Worm (Caenorhabditis elegans) whole organism, L4 larva: Measurements from ENCODE around the gene dap-3.
A peak's percentile ranks its signal among the peaks of the same experiment; 100 is the strongest.

Source experiments
- F10B5.3 ChIP-seq: sonication (generic microtip); optimal IDR thresholded peaks from 2 replicates; lab custom pipeline; 2016; ENCODE audit warnings: mild to moderate bottlenecking, missing genetic modification characterization, missing compliant biosample characterization
- F26F4.8 ChIP-seq: fragments of 200-800 bp; sonication (Bioruptor generic); conservative IDR thresholded peaks from 2 replicates; pipeline ENCODE4 v1.3.6; 2022; ENCODE audit warnings: missing genetic modification characterization, missing compliant biosample characterization
- F37D6.2 ChIP-seq: sonication (generic microtip); optimal IDR thresholded peaks from 2 replicates; lab custom pipeline; 2016; ENCODE audit warnings: mild to moderate bottlenecking, missing genetic modification characterization, missing compliant biosample characterization
- F49E8.2 ChIP-seq: sonication (generic microtip); optimal IDR thresholded peaks from 2 replicates; lab custom pipeline; 2016; ENCODE audit warnings: missing compliant biosample characterization, mild to moderate bottlenecking, missing genetic modification characterization, borderline replicate concordance
- Y105C5A.15 ChIP-seq: fragments of 200-800 bp; sonication (Bioruptor generic); IDR thresholded peaks from 2 replicates; pipeline ENCODE4 v1.3.6; 2022; ENCODE audit warnings: missing genetic modification characterization, missing compliant biosample characterization
- Y5F2A.4 ChIP-seq: fragments of 200-800 bp; sonication (Bioruptor generic); optimal IDR thresholded peaks from 2 replicates; lab custom pipeline; 2018; ENCODE audit warnings: mild to moderate bottlenecking, missing genetic modification characterization, missing compliant biosample characterization
- aha-1 ChIP-seq: fragments of 150-350 bp; peaks from one replicate; lab custom pipeline; 2014; ENCODE audit warnings: missing biosample characterization, missing genetic modification characterization
- ama-1 ChIP-seq: fragments of 150-350 bp; optimal IDR thresholded peaks from 2 replicates; lab custom pipeline; 2014; ENCODE audit warnings: inconsistent platforms, mixed read lengths
- ceh-20 ChIP-seq: fragments of 200-800 bp; sonication (Bioruptor generic); IDR thresholded peaks from 2 replicates; pipeline ENCODE4 v1.3.6; 2022; ENCODE audit warnings: missing genetic modification reagents, missing genetic modification characterization, missing compliant biosample characterization
- ceh-32 ChIP-seq: sonication (generic microtip); optimal IDR thresholded peaks from 2 replicates; lab custom pipeline; 2016; ENCODE audit warnings: mild to moderate bottlenecking, missing genetic modification characterization, missing compliant biosample characterization; ENCODE audit not compliant: poor library complexity
- ctbp-1 ChIP-seq: fragments of 200-800 bp; sonication (Bioruptor generic); IDR thresholded peaks from 2 replicates; pipeline ENCODE4 v1.3.6; 2022; ENCODE audit warnings: missing genetic modification reagents, missing genetic modification characterization, missing compliant biosample characterization
- daf-8 ChIP-seq: fragments of 200-800 bp; sonication (Bioruptor generic); IDR thresholded peaks from 2 replicates; pipeline ENCODE4 v1.3.6; 2022; ENCODE audit warnings: missing genetic modification characterization, missing compliant biosample characterization
- duxl-1 ChIP-seq: sonication (generic microtip); optimal IDR thresholded peaks from 2 replicates; lab custom pipeline; 2016; ENCODE audit warnings: mild to moderate bottlenecking, missing genetic modification characterization, moderate library complexity, missing compliant biosample characterization; ENCODE audit not compliant: poor library complexity
- dve-1 ChIP-seq: sonication (generic microtip); optimal IDR thresholded peaks from 2 replicates; lab custom pipeline; 2017; ENCODE audit warnings: antibody characterized with exemption, mild to moderate bottlenecking, missing genetic modification characterization, missing compliant biosample characterization; ENCODE audit not compliant: insufficient read depth
- egl-43 ChIP-seq: fragments of 200-800 bp; sonication (Bioruptor generic); IDR thresholded peaks from 2 replicates; pipeline ENCODE4 v1.3.6; 2022; ENCODE audit warnings: missing genetic modification reagents, missing genetic modification characterization, missing compliant biosample characterization
- fos-1 ChIP-seq: fragments of 150-350 bp; optimal IDR thresholded peaks from 2 replicates; lab custom pipeline; 2014; ENCODE audit warnings: missing biosample characterization, missing genetic modification characterization
- hlh-30 ChIP-seq: sonication (generic microtip); optimal IDR thresholded peaks from 2 replicates; lab custom pipeline; 2017; ENCODE audit warnings: antibody characterized with exemption, mild to moderate bottlenecking, missing genetic modification characterization, missing compliant biosample characterization; ENCODE audit not compliant: insufficient read depth
- hmg-1.1 ChIP-seq: fragments of 200-800 bp; sonication (Bioruptor generic); IDR thresholded peaks from 2 replicates; pipeline ENCODE4 v1.3.6; 2022; ENCODE audit warnings: missing genetic modification reagents, missing genetic modification characterization, missing compliant biosample characterization
- lin-1 ChIP-seq: fragments of 200-800 bp; sonication (Bioruptor generic); IDR thresholded peaks from 2 replicates; pipeline ENCODE4 v1.3.6; 2022; ENCODE audit warnings: missing genetic modification reagents, missing genetic modification characterization, missing compliant biosample characterization
- lin-13 ChIP-seq: fragments of 150-350 bp; optimal IDR thresholded peaks from 2 replicates; lab custom pipeline; 2014; ENCODE audit warnings: missing biosample characterization, missing genetic modification reagents, missing genetic modification characterization
- madf-5 ChIP-seq, 2 experiments: fragments of 200-800 bp; sonication (Bioruptor generic); IDR thresholded peaks; 2 replicates each; pipeline ENCODE4 v1.3.6; 2022; ENCODE audit warnings: missing compliant biosample characterization in 2 of 2, missing genetic modification characterization in 2 of 2
- madf-9 ChIP-seq: fragments of 200-800 bp; sonication (Bioruptor generic); conservative IDR thresholded peaks from 2 replicates; pipeline ENCODE4 v1.3.6; 2022; ENCODE audit warnings: missing genetic modification reagents, missing genetic modification characterization, missing compliant biosample characterization
- mdl-1 ChIP-seq, 2 experiments: fragments of 150-350 bp in 1 of 2; sonication (generic microtip) in 1 of 2; optimal IDR thresholded peaks; 2 replicates each; lab custom pipeline; 2014 to 2017; ENCODE audit warnings: missing biosample characterization in 2 of 2, missing genetic modification characterization in 2 of 2
- mep-1 ChIP-seq: fragments of 150-350 bp; sonication (generic microtip); optimal IDR thresholded peaks from 3 replicates; lab custom pipeline; 2014; ENCODE audit warnings: missing biosample characterization, missing genetic modification characterization
- mes-2 ChIP-seq: sonication (generic microtip); optimal IDR thresholded peaks from 2 replicates; lab custom pipeline; 2016; ENCODE audit warnings: missing genotype, mild to moderate bottlenecking, missing genetic modification characterization, missing compliant biosample characterization; ENCODE audit not compliant: poor library complexity, severe bottlenecking
- mxl-3 ChIP-seq: fragments of 200-800 bp; sonication (Bioruptor generic); optimal IDR thresholded peaks from 2 replicates; lab custom pipeline; 2018; ENCODE audit warnings: mild to moderate bottlenecking, missing genetic modification characterization, missing compliant biosample characterization
- nhr-102 ChIP-seq: sonication (generic microtip); optimal IDR thresholded peaks from 2 replicates; lab custom pipeline; 2016; ENCODE audit warnings: mild to moderate bottlenecking, missing genetic modification characterization, moderate library complexity, missing compliant biosample characterization
- nhr-11 ChIP-seq: fragments of 150-350 bp; optimal IDR thresholded peaks from 2 replicates; lab custom pipeline; 2014; ENCODE audit warnings: missing biosample characterization, missing genetic modification characterization
- nhr-111 ChIP-seq: fragments of 200-800 bp; sonication (Bioruptor generic); optimal IDR thresholded peaks from 2 replicates; lab custom pipeline; 2018; ENCODE audit warnings: mild to moderate bottlenecking, missing genetic modification characterization, missing compliant biosample characterization
- nhr-237 ChIP-seq: sonication (generic microtip); optimal IDR thresholded peaks from 2 replicates; lab custom pipeline; 2017; ENCODE audit warnings: missing biosample characterization, missing genetic modification characterization
- nhr-41 ChIP-seq: fragments of 200-800 bp; sonication (Bioruptor generic); IDR thresholded peaks from 2 replicates; pipeline ENCODE4 v1.3.6; 2022; ENCODE audit warnings: missing genetic modification reagents, missing genetic modification characterization, missing compliant biosample characterization
- nhr-42 ChIP-seq: fragments of 200-800 bp; sonication (Bioruptor generic); IDR thresholded peaks from 2 replicates; pipeline ENCODE4 v1.3.6; 2022; ENCODE audit warnings: missing genetic modification characterization, missing compliant biosample characterization
- nhr-48 ChIP-seq: sonication (generic microtip); optimal IDR thresholded peaks from 2 replicates; lab custom pipeline; 2016; ENCODE audit warnings: mild to moderate bottlenecking, missing genetic modification characterization, missing compliant biosample characterization
- nhr-76 ChIP-seq: fragments of 150-350 bp; optimal IDR thresholded peaks from 2 replicates; lab custom pipeline; 2014; ENCODE audit warnings: missing biosample characterization, missing genetic modification characterization
- nhr-77 ChIP-seq: fragments of 150-350 bp; optimal IDR thresholded peaks from 2 replicates; lab custom pipeline; 2014; ENCODE audit warnings: missing biosample characterization, missing genetic modification characterization
- rbr-2 ChIP-seq: sonication (generic microtip); optimal IDR thresholded peaks from 2 replicates; lab custom pipeline; 2016; ENCODE audit warnings: missing genotype, missing genetic modification characterization, missing compliant biosample characterization
- saeg-2 ChIP-seq: fragments of 200-800 bp; sonication (Bioruptor generic); IDR thresholded peaks from 2 replicates; pipeline ENCODE4 v1.3.6; 2022; ENCODE audit warnings: missing genetic modification reagents, missing genetic modification characterization, missing compliant biosample characterization
- spr-1 ChIP-seq: sonication (generic microtip); optimal IDR thresholded peaks from 2 replicates; lab custom pipeline; 2016; ENCODE audit warnings: mild to moderate bottlenecking, missing genetic modification characterization, missing compliant biosample characterization
- spr-3 ChIP-seq: fragments of 200-800 bp; sonication (Bioruptor generic); optimal IDR thresholded peaks from 2 replicates; lab custom pipeline; 2018; ENCODE audit warnings: mild to moderate bottlenecking, missing genetic modification characterization, missing compliant biosample characterization
- tag-97 ChIP-seq: fragments of 200-800 bp; sonication (Bioruptor generic); IDR thresholded peaks from 2 replicates; pipeline ENCODE4 v1.3.6; 2022; ENCODE audit warnings: missing genetic modification characterization, missing compliant biosample characterization
- unc-62 ChIP-seq, 3 experiments: fragments of 150-350 bp in 1 of 3; sonication (generic microtip); optimal IDR thresholded peaks in 2 of 3; peaks in 1 of 3; 1 replicate in 1 of 3; 2 replicates in 2 of 3; lab custom pipeline; 2014 to 2017; ENCODE audit warnings: missing biosample characterization in 3 of 3, missing genetic modification characterization in 3 of 3, missing genetic modification reagents in 3 of 3, missing genotype in 1 of 3
- vab-7 ChIP-seq: fragments of 200-800 bp; sonication (Bioruptor generic); IDR thresholded peaks from 2 replicates; pipeline ENCODE4 v1.3.6; 2022; ENCODE audit warnings: missing genetic modification reagents, missing genetic modification characterization, missing compliant biosample characterization
- zfp-2 ChIP-seq: sonication (generic microtip); optimal IDR thresholded peaks from 2 replicates; lab custom pipeline; 2016; ENCODE audit warnings: mild to moderate bottlenecking, missing genetic modification characterization, missing compliant biosample characterization
- ztf-11 ChIP-seq: fragments of 150-350 bp; optimal IDR thresholded peaks from 2 replicates; lab custom pipeline; 2014; ENCODE audit warnings: missing biosample characterization, missing genetic modification characterization

Gene dap-3

DNA sequence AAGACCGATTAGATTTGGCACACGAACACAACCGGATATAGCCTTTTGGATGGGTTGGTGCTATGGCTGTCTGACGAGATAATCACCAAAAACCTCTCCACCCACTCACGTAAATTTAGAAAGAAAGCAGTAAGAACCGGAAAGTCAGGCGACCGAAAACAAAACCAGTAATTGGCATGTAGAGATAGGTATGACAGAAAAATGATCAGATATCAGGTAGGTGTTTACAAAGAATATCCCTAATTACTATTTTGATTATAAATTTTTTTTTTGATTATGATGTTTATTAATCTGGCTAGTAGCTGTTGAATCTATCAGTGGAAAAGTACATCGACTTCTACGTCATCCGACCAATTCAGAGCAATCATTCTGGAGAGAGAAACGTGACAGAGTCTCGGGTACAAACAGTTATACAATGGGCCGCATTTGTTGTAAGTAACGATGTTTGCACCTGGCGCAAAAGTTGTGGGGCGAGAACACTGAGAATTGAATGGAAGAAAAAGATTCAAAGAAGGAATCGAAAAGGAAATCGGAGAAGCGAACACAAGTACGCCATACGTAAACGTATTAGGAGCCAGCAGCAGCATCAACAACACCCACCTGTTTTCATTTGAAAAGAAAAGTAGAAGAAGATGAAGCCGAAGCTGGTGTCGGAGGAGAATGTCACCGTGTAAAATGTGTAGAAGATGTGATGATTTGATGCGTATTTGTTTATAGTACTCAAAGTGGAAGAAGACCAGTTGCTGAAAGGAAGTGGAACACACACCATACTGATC, 29.9 kb upstream of the dap-3 start:
- TF ChIP-seq mxl-3 (GFP tag; lab: Kevin White, UChicago): no peak
- peak; percentile 79 for TF ChIP-seq ama-1 (lab: Kevin White, UChicago)
- TF ChIP-seq Y5F2A.4 (GFP tag; lab: Kevin White, UChicago): no peak
- TF ChIP-seq tag-97: no peak
- TF ChIP-seq ceh-32 (tag; lab: Kevin White, UChicago): no peak
- TF ChIP-seq aha-1 (tag; lab: Kevin White, UChicago): peak; percentile 92
- TF ChIP-seq hlh-30 (tag; lab: Kevin White, UChicago): peak; percentile 14
- TF ChIP-seq madf-5 (GFP tag; IDR thresholded peaks at IDR 0.05; lab: Robert Waterston, UW): 0 out of 4 replicates have a peak, but pooled peaks of 1 of the 2 experiments have one; percentile 7
- peak; percentile 31 for TF ChIP-seq mep-1
- TF ChIP-seq zfp-2 (tag; lab: Kevin White, UChicago): no peak
- TF ChIP-seq unc-62 (GFP tag; optimal IDR thresholded peaks at IDR 0.05 in 1 of 2; lab: Kevin White, UChicago): peak in 1 of 2 experiments; percentile 91
- no peak for TF ChIP-seq unc-62 (tag; optimal IDR thresholded peaks at IDR 0.05; lab: Kevin White, UChicago)
- TF ChIP-seq ctbp-1: no peak
- no peak for TF ChIP-seq fos-1 (tag; lab: Kevin White, UChicago)
- TF ChIP-seq F37D6.2 (tag; lab: Kevin White, UChicago): no peak
- 0 out of 2 replicates have a peak, but pooled peaks have one; percentile 16 for TF ChIP-seq madf-9 (GFP tag; lab: Robert Waterston, UW)
- peak; percentile 14 for TF ChIP-seq rbr-2 (tag; lab: Kevin White, UChicago)
- TF ChIP-seq nhr-11 (tag; lab: Kevin White, UChicago): peak; percentile 25
- TF ChIP-seq mdl-1 (tag; optimal IDR thresholded peaks at IDR 0.05; lab: Kevin White, UChicago): peak in 1 of 2 experiments; percentile 15

DNA sequence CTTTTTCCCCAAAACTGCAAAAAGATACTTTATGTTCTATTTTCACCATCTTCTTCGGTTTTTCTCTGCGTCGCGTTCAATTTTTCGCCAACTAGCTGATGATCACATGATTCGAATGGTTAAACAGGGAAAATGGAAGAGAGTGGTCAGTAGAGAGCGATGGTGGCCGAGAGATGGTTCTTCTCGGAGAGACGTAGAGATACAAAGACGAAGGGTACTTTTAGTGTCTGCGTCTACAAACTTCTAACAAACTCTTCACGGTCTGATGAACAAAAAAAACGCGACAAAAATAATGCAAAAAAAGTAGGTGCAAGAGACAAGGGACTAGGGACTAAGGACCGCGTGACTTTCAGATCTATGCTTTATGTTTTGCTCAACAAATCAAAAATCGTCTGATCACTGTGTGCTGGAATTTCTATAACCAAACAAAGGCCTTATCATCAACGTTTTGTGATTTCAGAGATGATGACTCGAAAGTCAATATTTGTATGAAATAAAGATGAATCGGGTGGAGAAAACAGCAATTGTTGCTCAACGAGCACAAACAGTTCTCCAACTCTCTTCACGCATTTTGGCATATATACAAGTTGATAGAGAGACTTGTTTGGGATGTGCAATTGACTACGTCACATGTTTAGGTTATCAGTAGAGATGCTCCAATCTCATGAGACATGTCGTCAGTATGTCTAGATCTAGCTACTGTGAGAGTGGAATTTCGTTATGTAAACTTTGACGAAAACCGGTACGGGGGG, 28.8 kb upstream of the dap-3 start:
- TF ChIP-seq Y105C5A.15 (GFP tag; lab: Robert Waterston, UW): 0 out of 2 replicates have a peak, but pooled peaks have one; percentile 24
- TF ChIP-seq spr-1 (tag; lab: Kevin White, UChicago): peak; percentile 63
- peak; percentile 83 for TF ChIP-seq mes-2 (tag; lab: Kevin White, UChicago)
- peak; percentile 95 for TF ChIP-seq nhr-48 (tag; lab: Kevin White, UChicago)
- peak; percentile 46; the same call in 1 of the 2 replicates for TF ChIP-seq vab-7 (GFP tag; lab: Robert Waterston, UW)
- TF ChIP-seq ctbp-1: peak; percentile 80
- peak; percentile 70 for TF ChIP-seq ceh-20 (GFP tag; lab: Robert Waterston, UW)
- TF ChIP-seq nhr-41: peak; percentile 24; the same call in 1 of the 2 replicates
- TF ChIP-seq hmg-1.1 (GFP tag; lab: Robert Waterston, UW): peak; percentile 80
- TF ChIP-seq egl-43 (GFP tag; lab: Robert Waterston, UW): peak; percentile 77
- peak; percentile 99 for TF ChIP-seq hlh-30 (tag; lab: Kevin White, UChicago)
- TF ChIP-seq nhr-77 (tag; lab: Kevin White, UChicago): peak; percentile 94
- peak; percentile 70 for TF ChIP-seq duxl-1 (tag; lab: Kevin White, UChicago)
- peak; percentile 89 for TF ChIP-seq mep-1
- TF ChIP-seq mxl-3 (GFP tag; lab: Kevin White, UChicago): peak; percentile 60
- TF ChIP-seq F26F4.8 (GFP tag; lab: Robert Waterston, UW): no peak
- no peak for TF ChIP-seq tag-97
- TF ChIP-seq dve-1 (tag; lab: Kevin White, UChicago): peak; percentile 96
- TF ChIP-seq nhr-102 (tag; lab: Kevin White, UChicago): peak; percentile 72
- peak; percentile 26 for TF ChIP-seq spr-3 (GFP tag; lab: Kevin White, UChicago)
- peak; percentile 89 for TF ChIP-seq saeg-2 (GFP tag; lab: Robert Waterston, UW)
- no peak for TF ChIP-seq ztf-11 (tag; lab: Kevin White, UChicago)
- TF ChIP-seq F10B5.3 (tag; lab: Kevin White, UChicago): no peak
- TF ChIP-seq daf-8 (GFP tag; lab: Robert Waterston, UW): no peak
- TF ChIP-seq lin-1: peak; percentile 77; the same call in 1 of the 2 replicates
- peak; percentile 60; the same call in 1 of the 2 replicates for TF ChIP-seq nhr-42 (GFP tag; lab: Robert Waterston, UW)
- TF ChIP-seq F49E8.2: no peak
- no peak for TF ChIP-seq lin-13 (GFP tag; lab: Kevin White, UChicago)
- no peak for TF ChIP-seq nhr-111 (GFP tag; lab: Kevin White, UChicago)
- no peak for TF ChIP-seq nhr-237 (tag; lab: Kevin White, UChicago)
- no peak for TF ChIP-seq zfp-2 (tag; lab: Kevin White, UChicago)
- peak; percentile 64 for TF ChIP-seq nhr-76 (tag; lab: Kevin White, UChicago)
